Worm (Caenorhabditis elegans): ENCODE data around the gene amph-1.
"Not testable (repeated sequence)": the region's sequence is repeated elsewhere in the genome, so short reads cannot be mapped to it uniquely, and the experiment has no call there.

The amph-1 gene

DNA sequence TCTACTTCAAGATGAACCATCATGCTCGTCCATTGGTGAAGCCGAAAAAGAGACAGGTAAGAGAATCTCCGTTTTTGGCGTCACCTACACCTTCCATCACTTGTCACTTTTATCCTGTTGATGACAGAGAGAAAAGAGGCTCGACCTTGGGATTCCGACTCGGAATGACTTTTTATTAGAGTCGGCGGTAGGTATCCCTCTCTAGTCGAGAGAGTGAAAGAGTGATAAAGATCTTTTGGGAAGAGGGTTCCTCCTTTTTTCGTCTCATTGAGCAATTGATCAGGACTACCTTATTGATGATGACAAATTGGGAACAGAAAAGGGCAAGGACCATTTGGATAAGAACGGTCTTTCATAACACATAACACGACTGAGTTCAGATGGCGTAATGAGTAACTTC, 30.3 kb downstream of the amph-1 start:
- TF ChIP-seq dao-5 (tag; optimal IDR thresholded peaks at IDR 0.05): no peak
- TF ChIP-seq W03F9.2 (tag; optimal IDR thresholded peaks at IDR 0.05): no peak
- TF ChIP-seq him-1 (tag; optimal IDR thresholded peaks at IDR 0.05): no peak

DNA sequence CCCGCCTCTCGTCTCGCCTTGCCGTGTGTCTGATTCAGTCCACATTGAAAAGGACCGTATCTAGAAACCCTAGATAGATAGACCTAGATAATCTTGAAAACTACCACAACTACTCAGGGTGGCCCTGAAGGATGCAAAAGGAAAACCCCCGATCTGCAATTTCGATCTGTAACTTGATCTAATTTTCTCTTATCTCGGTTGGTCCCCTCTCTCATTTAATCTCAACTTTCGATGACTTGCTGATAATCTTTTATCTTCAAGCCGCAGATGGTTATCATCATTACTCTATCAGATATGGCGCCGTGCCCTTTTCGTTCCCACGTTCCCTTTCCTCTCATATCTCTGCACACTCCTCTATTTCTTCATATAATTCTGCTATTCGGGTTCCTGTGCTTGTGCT, 32.2 kb downstream of the amph-1 start:
- TF ChIP-seq W03F9.2 (tag; optimal IDR thresholded peaks at IDR 0.05) (no peak), dao-5 (tag; optimal IDR thresholded peaks at IDR 0.05) (no peak), him-1 (tag; optimal IDR thresholded peaks at IDR 0.05) (no peak)

- no peak for TF ChIP-seq W03F9.2 (tag; optimal IDR thresholded peaks at IDR 0.05)
- TF ChIP-seq him-1 (tag; optimal IDR thresholded peaks at IDR 0.05): no peak
- no peak for TF ChIP-seq dao-5 (tag; optimal IDR thresholded peaks at IDR 0.05)
These were observed 33.0 kb downstream of the amph-1 start, which contains the start of gene elt-1 for ce11 chrIV:9614695-9615094. elt-1 (plus strand) TSS chrIV:9614995.

DNA sequence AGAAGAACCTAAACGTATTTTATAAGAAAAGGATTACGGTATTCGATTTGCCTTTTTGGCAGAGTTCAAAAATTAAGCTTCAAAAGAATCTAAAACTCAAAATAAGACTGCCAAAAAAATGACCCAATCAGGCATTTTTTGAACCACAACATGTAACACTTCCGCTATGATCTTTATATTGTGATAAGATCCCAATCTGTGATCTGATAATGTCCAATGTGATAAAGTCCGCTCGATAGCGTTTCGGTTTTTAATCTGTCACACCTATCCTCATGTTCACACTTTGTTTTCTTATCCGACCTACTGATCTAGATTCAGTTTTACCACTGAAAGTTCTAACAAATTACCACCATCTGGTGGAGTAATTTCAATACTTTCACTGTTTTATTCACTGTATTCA, 33.6 kb downstream of the amph-1 start:
- no peak for TF ChIP-seq W03F9.2 (tag; optimal IDR thresholded peaks at IDR 0.05)
- no peak for TF ChIP-seq him-1 (tag; optimal IDR thresholded peaks at IDR 0.05)
- TF ChIP-seq dao-5 (tag; optimal IDR thresholded peaks at IDR 0.05): no peak

DNA sequence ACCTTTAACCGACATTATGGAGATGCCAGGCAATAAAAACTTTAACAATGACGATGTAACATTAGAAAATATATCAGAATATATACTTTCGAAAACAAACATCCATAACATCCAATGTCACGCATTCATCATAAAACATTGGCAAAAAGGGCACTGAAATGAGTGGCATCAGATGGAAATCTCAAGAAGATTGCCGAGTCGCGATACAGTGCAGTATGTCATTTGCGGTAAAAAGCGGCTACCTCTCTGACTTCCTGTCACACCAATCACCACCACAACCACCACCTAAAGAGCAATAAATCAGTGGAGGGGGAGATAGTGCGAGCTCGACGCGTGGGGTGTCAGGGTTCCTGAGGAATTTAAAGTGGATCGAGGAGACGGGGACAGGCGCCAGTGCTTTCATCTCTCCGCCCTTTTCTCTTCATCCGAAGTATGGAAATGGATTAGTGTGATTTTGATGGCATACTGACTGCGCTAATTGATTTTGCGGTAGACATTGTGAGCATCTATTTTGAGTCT, 34.5 kb downstream of the amph-1 start:
- TF ChIP-seq him-1 (tag; optimal IDR thresholded peaks at IDR 0.05) (no peak), W03F9.2 (tag; optimal IDR thresholded peaks at IDR 0.05) (no peak), dao-5 (tag; optimal IDR thresholded peaks at IDR 0.05) (no peak)

- TF ChIP-seq him-1 (tag; optimal IDR thresholded peaks at IDR 0.05) (no peak), W03F9.2 (tag; optimal IDR thresholded peaks at IDR 0.05) (no peak), dao-5 (tag; optimal IDR thresholded peaks at IDR 0.05) (no peak)
These were observed 36.8 kb downstream of the amph-1 start for ce11 chrIV:9610923-9611322.

ce11 chrIV:9609095-9609494, 38.6 kb downstream of the amph-1 start:
- TF ChIP-seq W03F9.2 (tag; optimal IDR thresholded peaks at IDR 0.05) (no peak), him-1 (tag; optimal IDR thresholded peaks at IDR 0.05) (no peak), dao-5 (tag; optimal IDR thresholded peaks at IDR 0.05) (no peak)

- no peak for TF ChIP-seq dao-5 (tag; optimal IDR thresholded peaks at IDR 0.05)
- TF ChIP-seq him-1 (tag; optimal IDR thresholded peaks at IDR 0.05): no peak
These were observed 39.7 kb downstream of the amph-1 start for ce11 chrIV:9607945-9608344.

ce11 chrIV:9601595-9601994, 46.1 kb downstream of the amph-1 start, which contains the start of gene aat-1:
aat-1 (minus strand) TSS chrIV:9601695.
- no peak for TF ChIP-seq dao-5 (tag; optimal IDR thresholded peaks at IDR 0.05)
- no peak for TF ChIP-seq W03F9.2 (tag; optimal IDR thresholded peaks at IDR 0.05)
- TF ChIP-seq him-1 (tag; optimal IDR thresholded peaks at IDR 0.05): no peak

ce11 chrIV:9595779-9596406, 51.8 kb downstream of the amph-1 start, which contains the start of the genes F27C8.3 and F27C8.2:
F27C8.3 (minus strand) TSS chrIV:9595879.
F27C8.2 (plus strand) TSS chrIV:9596356.
- not testable (repeated sequence) for TF ChIP-seq dao-5, W03F9.2, him-1 (tag; optimal IDR thresholded peaks at IDR 0.05)

All from whole organism, L4/young adult.